Worm (Caenorhabditis elegans) whole organism, L1 larva: ENCODE measurements around the gene puf-9.
A peak's percentile ranks its signal among the peaks of the same experiment; 100 is the strongest.

ENCODE experiments used
- C04F5.9 ChIP-seq: sonication (generic microtip); optimal IDR thresholded peaks from 2 replicates; lab custom pipeline; 2016; ENCODE audit warnings: missing genetic modification characterization, missing compliant biosample characterization
- C16A3.4 ChIP-seq: fragments of 150-350 bp; optimal IDR thresholded peaks from 2 replicates; lab custom pipeline; 2014; ENCODE audit warnings: missing biosample characterization, missing genetic modification characterization
- C34B4.2 ChIP-seq: sonication (generic microtip); optimal IDR thresholded peaks from 2 replicates; lab custom pipeline; 2017; ENCODE audit warnings: mild to moderate bottlenecking, missing genetic modification characterization, missing compliant biosample characterization
- F16B12.6 ChIP-seq: fragments of 150-350 bp; optimal IDR thresholded peaks from 2 replicates; lab custom pipeline; 2014; ENCODE audit warnings: missing biosample characterization, missing genetic modification characterization
- Y116A8C.19 ChIP-seq: sonication (generic microtip); optimal IDR thresholded peaks from 2 replicates; lab custom pipeline; 2016; ENCODE audit warnings: missing compliant biosample characterization, missing genetic modification characterization, borderline replicate concordance
- alr-1 ChIP-seq: fragments of 200-800 bp; sonication (Bioruptor generic); optimal IDR thresholded peaks from 2 replicates; lab custom pipeline; 2018; ENCODE audit warnings: borderline replicate concordance, mild to moderate bottlenecking, missing genetic modification characterization, missing compliant biosample characterization
- blmp-1 ChIP-seq: fragments of 150-350 bp; optimal IDR thresholded peaks from 2 replicates; lab custom pipeline; 2014; ENCODE audit warnings: missing biosample characterization, missing genetic modification characterization
- ceh-8 ChIP-seq: fragments of 200-800 bp; sonication (Bioruptor generic); optimal IDR thresholded peaks from 2 replicates; lab custom pipeline; 2018; ENCODE audit warnings: mild to moderate bottlenecking, missing genetic modification characterization, moderate library complexity, missing compliant biosample characterization
- ceh-82 ChIP-seq, 3 experiments: fragments of 150-350 bp in 1 of 3; sonication (generic microtip) in 2 of 3; optimal IDR thresholded peaks; 2 replicates each; lab custom pipeline; 2014 to 2017; ENCODE audit warnings: missing biosample characterization in 3 of 3, missing genetic modification characterization in 3 of 3
- ces-1 ChIP-seq: fragments of 150-350 bp; optimal IDR thresholded peaks from 2 replicates; lab custom pipeline; 2014; ENCODE audit warnings: missing biosample characterization, missing genetic modification reagents, missing genetic modification characterization
- dsc-1 ChIP-seq: sonication (generic microtip); optimal IDR thresholded peaks from 2 replicates; lab custom pipeline; 2016; ENCODE audit warnings: mild to moderate bottlenecking, missing genetic modification characterization, missing compliant biosample characterization
- fkh-10 ChIP-seq: sonication (generic microtip); optimal IDR thresholded peaks from 2 replicates; lab custom pipeline; 2017; ENCODE audit warnings: missing biosample characterization, missing genetic modification reagents, missing genetic modification characterization
- fkh-4 ChIP-seq: sonication (generic microtip); optimal IDR thresholded peaks from 2 replicates; lab custom pipeline; 2016; ENCODE audit warnings: missing compliant biosample characterization, missing genetic modification characterization, borderline replicate concordance
- fkh-8 ChIP-seq: sonication (generic microtip); optimal IDR thresholded peaks from 2 replicates; lab custom pipeline; 2016; ENCODE audit warnings: mild to moderate bottlenecking, missing genetic modification characterization, missing compliant biosample characterization
- grh-1 ChIP-seq: fragments of 200-800 bp; sonication (Bioruptor generic); IDR thresholded peaks from 2 replicates; pipeline ENCODE4 v1.3.6; 2022; ENCODE audit warnings: missing genetic modification reagents, missing genetic modification characterization, missing compliant biosample characterization
- irx-1 ChIP-seq: sonication (generic microtip); optimal IDR thresholded peaks from 2 replicates; lab custom pipeline; 2016; ENCODE audit warnings: missing genetic modification characterization, missing compliant biosample characterization
- jun-1 ChIP-seq: fragments of 150-350 bp; optimal IDR thresholded peaks from 2 replicates; lab custom pipeline; 2014; ENCODE audit warnings: missing biosample characterization, missing genetic modification reagents, missing genetic modification characterization
- lin-13 ChIP-seq: fragments of 150-350 bp; optimal IDR thresholded peaks from 2 replicates; lab custom pipeline; 2014; ENCODE audit warnings: missing biosample characterization, missing genetic modification reagents, missing genetic modification characterization
- lin-14 ChIP-seq: fragments of 200-800 bp; sonication (Bioruptor generic); optimal IDR thresholded peaks from 2 replicates; lab custom pipeline; 2018; ENCODE audit warnings: mild to moderate bottlenecking, missing genetic modification characterization, moderate library complexity, missing compliant biosample characterization
- lin-39 ChIP-seq: fragments of 150-350 bp; optimal IDR thresholded peaks from 2 replicates; lab custom pipeline; 2014; ENCODE audit warnings: missing biosample characterization, missing genetic modification reagents, missing genetic modification characterization
- lir-3 ChIP-seq: sonication (generic microtip); optimal IDR thresholded peaks from 2 replicates; lab custom pipeline; 2016; ENCODE audit warnings: mild to moderate bottlenecking, missing genetic modification characterization, moderate library complexity, missing compliant biosample characterization; ENCODE audit not compliant: poor library complexity
- lsy-2 ChIP-seq, 2 experiments: fragments of 150-350 bp; optimal IDR thresholded peaks; 2 replicates each; lab custom pipeline; 2014; ENCODE audit warnings: missing biosample characterization in 2 of 2, missing genetic modification characterization in 2 of 2
- mab-9 ChIP-seq: fragments of 200-800 bp; sonication (Bioruptor generic); IDR thresholded peaks from 2 replicates; pipeline ENCODE4 v1.3.6; 2022; ENCODE audit warnings: missing genetic modification reagents, missing genetic modification characterization, missing compliant biosample characterization
- mep-1 ChIP-seq: fragments of 150-350 bp; optimal IDR thresholded peaks from 2 replicates; lab custom pipeline; 2014; ENCODE audit warnings: missing biosample characterization, missing genetic modification characterization
- nhr-12 ChIP-seq: sonication (generic microtip); optimal IDR thresholded peaks from 2 replicates; lab custom pipeline; 2017; ENCODE audit warnings: missing biosample characterization, missing genetic modification characterization
- nhr-71 ChIP-seq: sonication (generic microtip); optimal IDR thresholded peaks from 2 replicates; lab custom pipeline; 2016; ENCODE audit warnings: mild to moderate bottlenecking, missing genetic modification characterization, moderate library complexity, missing compliant biosample characterization
- nhr-76 ChIP-seq: sonication (generic microtip); optimal IDR thresholded peaks from 2 replicates; lab custom pipeline; 2017; ENCODE audit warnings: missing biosample characterization, missing genetic modification characterization
- pag-3 ChIP-seq: sonication (generic microtip); optimal IDR thresholded peaks from 2 replicates; lab custom pipeline; 2017; ENCODE audit warnings: missing genetic modification characterization, mild to moderate bottlenecking, missing compliant biosample characterization, antibody characterized with exemption, borderline replicate concordance; ENCODE audit not compliant: insufficient read depth
- pqm-1 ChIP-seq: sonication (generic microtip); optimal IDR thresholded peaks from 3 replicates; lab custom pipeline; 2017; ENCODE audit warnings: missing biosample characterization, missing genetic modification characterization
- sup-37 ChIP-seq: fragments of 200-800 bp; sonication (Bioruptor generic); optimal IDR thresholded peaks from 2 replicates; lab custom pipeline; 2018; ENCODE audit warnings: mild to moderate bottlenecking, missing genetic modification characterization, missing compliant biosample characterization
- unc-98 ChIP-seq: fragments of 200-800 bp; sonication (Bioruptor generic); IDR thresholded peaks from 2 replicates; pipeline ENCODE4 v1.3.6; 2022; ENCODE audit warnings: missing genetic modification characterization, missing compliant biosample characterization
- xbp-1 ChIP-seq: sonication (generic microtip); optimal IDR thresholded peaks from 2 replicates; lab custom pipeline; 2016; ENCODE audit warnings: missing genetic modification characterization, missing compliant biosample characterization
- zag-1 ChIP-seq: fragments of 150-350 bp; optimal IDR thresholded peaks from 2 replicates; lab custom pipeline; 2014; ENCODE audit warnings: missing biosample characterization, missing genetic modification characterization

Gene puf-9

DNA sequence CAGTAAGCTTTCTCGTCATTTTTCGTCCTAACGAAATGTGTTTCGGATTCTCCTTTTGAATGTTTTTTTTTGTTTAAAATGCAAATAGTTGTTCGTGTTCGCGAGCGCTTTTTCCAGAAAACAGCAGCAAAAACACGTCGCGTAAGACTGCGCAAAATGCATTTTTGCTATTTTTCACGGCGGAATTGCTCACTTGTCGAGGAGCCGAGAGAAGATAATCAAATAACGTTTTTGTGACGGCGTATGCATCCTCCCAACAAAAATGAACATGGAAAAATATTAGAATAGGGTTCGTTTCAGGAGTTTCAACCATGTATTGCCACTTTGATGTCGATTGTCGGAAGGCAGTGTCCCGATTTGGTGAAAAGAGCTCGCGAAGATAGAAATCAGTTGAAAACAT lies 35.6 kb downstream of the puf-9 start:
- TF ChIP-seq lin-14 (GFP tag; lab: Kevin White, UChicago) (peak; percentile 20), C16A3.4 (no peak), fkh-10 (peak; percentile 28), nhr-76 (tag; lab: Kevin White, UChicago) (no peak), alr-1 (tag; lab: Kevin White, UChicago) (no peak), mab-9 (GFP tag; lab: Robert Waterston, UW) (no peak), ces-1 (GFP tag; lab: Kevin White, UChicago) (no peak), fkh-8 (tag; lab: Kevin White, UChicago) (no peak), grh-1 (GFP tag; lab: Robert Waterston, UW) (no peak), pag-3 (no peak), nhr-12 (no peak), lsy-2 (tag; optimal IDR thresholded peaks at IDR 0.05; lab: Kevin White, UChicago) (no peak), pqm-1 (tag; lab: Kevin White, UChicago) (no peak), nhr-71 (tag; lab: Kevin White, UChicago) (no peak), ceh-8 (GFP tag; lab: Kevin White, UChicago) (no peak), ceh-82 (tag; optimal IDR thresholded peaks at IDR 0.05; lab: Kevin White, UChicago) (no peak)

DNA sequence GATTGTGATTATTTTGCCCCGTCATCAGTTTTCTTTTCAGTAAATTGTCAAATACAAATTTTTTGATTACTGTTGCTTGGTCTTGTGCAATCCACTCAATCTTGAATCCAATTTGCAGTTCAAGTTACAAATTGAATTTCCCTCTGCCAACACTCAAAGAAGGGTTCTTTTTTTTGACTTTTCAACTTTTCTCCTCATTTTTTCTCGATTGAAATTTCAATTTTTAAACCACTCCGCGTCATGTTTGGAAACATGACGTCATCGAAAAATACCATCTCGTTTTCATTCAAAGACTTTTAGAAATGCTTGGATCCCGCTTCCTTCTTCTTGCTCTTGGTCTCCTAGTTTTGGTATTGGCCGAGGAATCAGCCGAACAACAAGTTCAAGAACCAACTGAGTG lies 44.2 kb downstream of the puf-9 start, which contains the start of gene flp-7:
Gene flp-7 (plus strand): TSS at position 301 of the 400 bp plus-strand sequence.
- TF ChIP-seq xbp-1 (tag; lab: Kevin White, UChicago) = no peak
- no peak for TF ChIP-seq F16B12.6 (tag; lab: Kevin White, UChicago)
- no peak for TF ChIP-seq nhr-76 (tag; lab: Kevin White, UChicago)
- TF ChIP-seq irx-1 (tag; lab: Kevin White, UChicago) = no peak
- TF ChIP-seq pqm-1 (tag; lab: Kevin White, UChicago) = no peak
- TF ChIP-seq Y116A8C.19 (tag; lab: Kevin White, UChicago) = no peak
- TF ChIP-seq C04F5.9 (tag; lab: Kevin White, UChicago) = no peak
- TF ChIP-seq zag-1 (tag; lab: Kevin White, UChicago) = no peak
- no peak for TF ChIP-seq dsc-1 (tag; lab: Kevin White, UChicago)
- TF ChIP-seq C34B4.2 (tag; lab: Kevin White, UChicago) = no peak
- no peak for TF ChIP-seq nhr-71 (tag; lab: Kevin White, UChicago)
- no peak for TF ChIP-seq fkh-4 (tag; lab: Kevin White, UChicago)
- no peak for TF ChIP-seq blmp-1

DNA sequence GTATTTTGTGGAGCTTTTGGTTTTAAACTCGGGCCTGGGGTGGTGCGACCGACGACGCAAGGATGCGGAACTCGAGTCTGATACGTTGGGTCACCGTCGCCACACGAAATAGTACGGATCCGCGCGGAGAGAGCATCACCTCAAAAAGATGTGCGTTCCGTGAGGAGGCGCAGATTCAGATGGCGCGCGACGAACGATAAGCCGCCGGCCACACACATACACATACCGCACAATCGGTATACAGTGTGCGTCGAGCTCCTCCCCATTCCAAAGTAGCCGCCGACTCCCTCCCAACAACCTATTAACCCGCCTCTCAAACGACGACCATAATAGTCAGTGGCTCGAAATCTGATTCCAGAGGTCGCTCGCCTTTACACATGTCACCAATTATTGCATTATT lies 48.7 kb downstream of the puf-9 start, which contains the start of gene F49E10.2:
Gene F49E10.2 (plus strand): TSS at position 301 of the 400 bp plus-strand sequence.
- TF ChIP-seq pag-3 (no peak), lin-13 (no peak), lin-39 (tag; lab: Kevin White, UChicago) (no peak), jun-1 (no peak), grh-1 (GFP tag; lab: Robert Waterston, UW) (no peak), unc-98 (GFP tag; lab: Robert Waterston, UW) (no peak), lir-3 (tag; lab: Kevin White, UChicago) (no peak), mep-1 (tag; lab: Kevin White, UChicago) (no peak), sup-37 (GFP tag; lab: Kevin White, UChicago) (no peak)
